Worm (Caenorhabditis elegans) whole organism, mixed stage, embryonic: ENCODE measurements around the gene sri-61.
"Not testable (repeated sequence)": the region's sequence is repeated elsewhere in the genome, so short reads cannot be mapped to it uniquely, and the experiment has no call there.

Experiments
- M03D4.4 ChIP-seq: sonication (generic microtip); optimal IDR thresholded peaks from 2 replicates; lab custom pipeline; 2017; ENCODE audit warnings: mild to moderate bottlenecking, missing genetic modification characterization, missing compliant biosample characterization
- bed-3 ChIP-seq: fragments of 200-800 bp; sonication (Bioruptor generic); optimal IDR thresholded peaks from 3 replicates; lab custom pipeline; 2018; ENCODE audit warnings: mild to moderate bottlenecking, missing genetic modification characterization, moderate library complexity, missing compliant biosample characterization
- blmp-1 ChIP-seq: fragments of 150-350 bp; optimal IDR thresholded peaks from 2 replicates; lab custom pipeline; 2014; ENCODE audit warnings: missing biosample characterization, missing genetic modification characterization
- ceh-39 ChIP-seq: fragments of 150-350 bp; optimal IDR thresholded peaks from 2 replicates; lab custom pipeline; 2014; ENCODE audit warnings: missing biosample characterization, missing genetic modification characterization
- ceh-43 ChIP-seq: fragments of 200-800 bp; sonication (Bioruptor generic); optimal IDR thresholded peaks from 2 replicates; lab custom pipeline; 2018; ENCODE audit warnings: mild to moderate bottlenecking, missing genetic modification characterization, moderate library complexity, missing compliant biosample characterization
- ceh-83 ChIP-seq: fragments of 200-800 bp; sonication (Bioruptor generic); optimal IDR thresholded peaks from 2 replicates; lab custom pipeline; 2018; ENCODE audit warnings: mild to moderate bottlenecking, missing genetic modification characterization, missing compliant biosample characterization
- ces-1 ChIP-seq: fragments of 150-350 bp; optimal IDR thresholded peaks from 2 replicates; lab custom pipeline; 2014; ENCODE audit warnings: missing biosample characterization, missing genetic modification reagents, missing genetic modification characterization
- cnd-1 ChIP-seq: fragments of 200-800 bp; sonication (Bioruptor generic); optimal IDR thresholded peaks from 2 replicates; lab custom pipeline; 2018; ENCODE audit warnings: mild to moderate bottlenecking, missing genetic modification characterization, missing compliant biosample characterization
- drap-1 ChIP-seq: fragments of 200-800 bp; sonication (Bioruptor generic); optimal IDR thresholded peaks from 3 replicates; lab custom pipeline; 2018; ENCODE audit warnings: mild to moderate bottlenecking, missing genetic modification characterization, missing compliant biosample characterization
- elt-1 ChIP-seq: sonication (generic microtip); optimal IDR thresholded peaks from 2 replicates; lab custom pipeline; 2017; ENCODE audit warnings: missing genetic modification characterization, mild to moderate bottlenecking, missing compliant biosample characterization, antibody characterized with exemption, moderate library complexity, borderline replicate concordance; ENCODE audit not compliant: insufficient read depth
- elt-3 ChIP-seq: fragments of 150-350 bp; optimal IDR thresholded peaks from 2 replicates; lab custom pipeline; 2014; ENCODE audit warnings: missing biosample characterization, missing genetic modification characterization
- flh-1 ChIP-seq: fragments of 200-800 bp; sonication (Bioruptor generic); optimal IDR thresholded peaks from 2 replicates; lab custom pipeline; 2018; ENCODE audit warnings: mild to moderate bottlenecking, missing genetic modification characterization, moderate library complexity, missing compliant biosample characterization
- ham-2 ChIP-seq: fragments of 200-800 bp; sonication (Bioruptor generic); optimal IDR thresholded peaks from 2 replicates; lab custom pipeline; 2018; ENCODE audit warnings: mild to moderate bottlenecking, missing genetic modification characterization, missing compliant biosample characterization
- hlh-1 ChIP-seq: fragments of 150-350 bp; optimal IDR thresholded peaks from 2 replicates; lab custom pipeline; 2014; ENCODE audit warnings: missing biosample characterization, missing genetic modification reagents, missing genetic modification characterization
- lin-13 ChIP-seq: fragments of 150-350 bp; optimal IDR thresholded peaks from 2 replicates; lab custom pipeline; 2014; ENCODE audit warnings: missing biosample characterization, missing genetic modification characterization
- lin-32 ChIP-seq: fragments of 200-800 bp; sonication (Bioruptor generic); optimal IDR thresholded peaks from 2 replicates; lab custom pipeline; 2018; ENCODE audit warnings: mild to moderate bottlenecking, missing genetic modification characterization, missing compliant biosample characterization
- lsy-2 ChIP-seq: fragments of 150-350 bp; optimal IDR thresholded peaks from 2 replicates; lab custom pipeline; 2014; ENCODE audit warnings: missing biosample characterization, missing genetic modification characterization
- mab-5 ChIP-seq: fragments of 150-350 bp; optimal IDR thresholded peaks from 2 replicates; lab custom pipeline; 2014; ENCODE audit warnings: missing biosample characterization, missing genetic modification characterization
- mep-1 ChIP-seq: fragments of 150-350 bp; optimal IDR thresholded peaks from 2 replicates; lab custom pipeline; 2017; ENCODE audit warnings: missing biosample characterization, missing genetic modification reagents, missing genetic modification characterization, inconsistent platforms
- mls-2 ChIP-seq: sonication (generic microtip); optimal IDR thresholded peaks from 2 replicates; lab custom pipeline; 2016; ENCODE audit warnings: mild to moderate bottlenecking, missing genetic modification characterization, moderate library complexity, missing compliant biosample characterization
- nhr-2 ChIP-seq: fragments of 150-350 bp; optimal IDR thresholded peaks from 2 replicates; lab custom pipeline; 2014; ENCODE audit warnings: missing biosample characterization, missing genetic modification characterization
- nhr-237 ChIP-seq: fragments of 150-350 bp; optimal IDR thresholded peaks from 2 replicates; lab custom pipeline; 2014; ENCODE audit warnings: missing biosample characterization, missing genetic modification characterization
- nhr-28 ChIP-seq: fragments of 150-350 bp; optimal IDR thresholded peaks from 2 replicates; lab custom pipeline; 2014; ENCODE audit warnings: missing biosample characterization, missing genetic modification characterization
- nhr-76 ChIP-seq: sonication (generic microtip); optimal IDR thresholded peaks from 2 replicates; lab custom pipeline; 2017; ENCODE audit warnings: missing biosample characterization, missing genetic modification characterization
- pha-4 ChIP-seq: fragments of 150-350 bp; optimal IDR thresholded peaks from 2 replicates; lab custom pipeline; 2018; ENCODE audit warnings: missing biosample characterization, missing genetic modification reagents, missing genetic modification characterization
- sem-2 ChIP-seq: fragments of 200-800 bp; sonication (Bioruptor generic); optimal IDR thresholded peaks from 2 replicates; lab custom pipeline; 2018; ENCODE audit warnings: mild to moderate bottlenecking, missing genetic modification characterization, missing compliant biosample characterization
- sptf-1 ChIP-seq: sonication (generic microtip); optimal IDR thresholded peaks from 2 replicates; lab custom pipeline; 2017; ENCODE audit warnings: mild to moderate bottlenecking, missing genetic modification characterization, moderate library complexity, missing compliant biosample characterization
- tbx-8 ChIP-seq: fragments of 200-800 bp; sonication (Bioruptor generic); optimal IDR thresholded peaks from 2 replicates; lab custom pipeline; 2018; ENCODE audit warnings: mild to moderate bottlenecking, missing genetic modification characterization, moderate library complexity, missing compliant biosample characterization
- unc-120 ChIP-seq: sonication (generic microtip); optimal IDR thresholded peaks from 2 replicates; lab custom pipeline; 2017; ENCODE audit warnings: missing genetic modification characterization, missing compliant biosample characterization; ENCODE audit not compliant: poor library complexity, severe bottlenecking
- unc-39 ChIP-seq: fragments of 150-350 bp; optimal IDR thresholded peaks from 2 replicates; lab custom pipeline; 2014; ENCODE audit warnings: missing biosample characterization, missing genetic modification characterization
- unc-62 ChIP-seq: fragments of 150-350 bp; optimal IDR thresholded peaks from 2 replicates; lab custom pipeline; 2014; ENCODE audit warnings: missing biosample characterization, missing genetic modification reagents, missing genetic modification characterization
- ztf-11 ChIP-seq: fragments of 150-350 bp; optimal IDR thresholded peaks from 2 replicates; lab custom pipeline; 2014; ENCODE audit warnings: missing biosample characterization, missing genetic modification characterization

The sri-61 gene

ce11 chrII:2673534-2673933 is 26.6 kb downstream of the sri-61 start, which contains the start of the genes F22E5.20 and F22E5.1:
TSS of gene F22E5.20 (minus strand) at chrII:2673634.
TSS of gene F22E5.1 (plus strand) at chrII:2673775.
- not testable (repeated sequence) for TF ChIP-seq sptf-1, lsy-2, mls-2 (tag; lab: Kevin White, UChicago)

ce11 chrII:2672320-2672719 is 27.8 kb downstream of the sri-61 start, which contains the start of gene sri-57:
TSS of gene sri-57 (minus strand) at chrII:2672420.
- TF ChIP-seq nhr-28; nhr-237 (tag; lab: Kevin White, UChicago); cnd-1 (tag; lab: Kevin White, UChicago): not testable (repeated sequence)

ce11 chrII:2665606-2666005 is 34.5 kb downstream of the sri-61 start, which contains the start of gene F22E5.22:
TSS of gene F22E5.22 (plus strand) at chrII:2665906.
- TF ChIP-seq lin-32 (GFP tag; lab: Kevin White, UChicago): no peak
- TF ChIP-seq nhr-237 (tag; lab: Kevin White, UChicago): no peak
- no peak for TF ChIP-seq ztf-11 (tag; lab: Kevin White, UChicago)
- no peak for TF ChIP-seq elt-3 (tag; lab: Kevin White, UChicago)
- TF ChIP-seq sptf-1 (tag; lab: Kevin White, UChicago): no peak
- no peak for TF ChIP-seq unc-39 (tag; lab: Kevin White, UChicago)
- TF ChIP-seq ceh-43 (GFP tag; lab: Kevin White, UChicago): no peak
- no peak for TF ChIP-seq pha-4 (tag; lab: Kevin White, UChicago)
- TF ChIP-seq nhr-76 (tag; lab: Kevin White, UChicago): no peak
- TF ChIP-seq hlh-1: no peak
- TF ChIP-seq elt-1 (tag; lab: Kevin White, UChicago): no peak
- TF ChIP-seq cnd-1 (tag; lab: Kevin White, UChicago): no peak
- no peak for TF ChIP-seq ceh-39

ce11 chrII:2665081-2665480 is 35.0 kb downstream of the sri-61 start, which contains the start of gene F22E5.2:
TSS of gene F22E5.2 (plus strand) at chrII:2665381.
- not testable (repeated sequence) for TF ChIP-seq blmp-1; mep-1 (tag; lab: Kevin White, UChicago); elt-1 (tag; lab: Kevin White, UChicago)

DNA sequence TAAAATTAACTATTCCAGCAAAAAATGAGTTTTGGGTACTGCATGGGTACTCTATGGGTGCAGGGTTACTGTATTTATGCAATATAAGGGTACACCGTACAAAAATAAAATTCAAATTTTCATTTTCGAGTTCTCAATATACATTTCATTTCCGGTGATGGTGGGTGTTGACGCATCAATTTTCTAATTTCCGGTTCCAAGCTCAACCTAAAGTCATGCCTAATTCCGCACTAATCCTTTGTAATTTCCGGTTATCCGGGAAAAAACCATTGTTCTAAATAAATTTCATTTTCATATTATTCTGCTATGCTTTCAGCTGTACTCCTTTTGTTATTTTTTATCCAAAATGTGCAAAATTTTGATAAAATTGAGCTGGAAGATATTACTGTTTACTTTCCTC is 40.8 kb downstream of the sri-61 start, which contains the start of gene gcy-21:
Gene gcy-21, plus strand, starts transcription at position 301 of the 400 bp plus-strand sequence.
- TF ChIP-seq mab-5 (no peak), M03D4.4 (no peak), lin-13 (tag; lab: Kevin White, UChicago) (no peak), sem-2 (GFP tag; lab: Kevin White, UChicago) (no peak), nhr-237 (tag; lab: Kevin White, UChicago) (no peak), ces-1 (GFP tag; lab: Kevin White, UChicago) (no peak), ceh-39 (no peak), mep-1 (tag; lab: Kevin White, UChicago) (no peak), ztf-11 (tag; lab: Kevin White, UChicago) (no peak), sptf-1 (tag; lab: Kevin White, UChicago) (no peak), unc-39 (tag; lab: Kevin White, UChicago) (no peak), elt-3 (tag; lab: Kevin White, UChicago) (no peak), mls-2 (tag; lab: Kevin White, UChicago) (no peak), bed-3 (GFP tag; lab: Kevin White, UChicago) (no peak), pha-4 (tag; lab: Kevin White, UChicago) (no peak), blmp-1 (no peak), nhr-2 (tag; lab: Kevin White, UChicago) (no peak), drap-1 (GFP tag; lab: Kevin White, UChicago) (no peak), ceh-83 (GFP tag; lab: Kevin White, UChicago) (no peak)

DNA sequence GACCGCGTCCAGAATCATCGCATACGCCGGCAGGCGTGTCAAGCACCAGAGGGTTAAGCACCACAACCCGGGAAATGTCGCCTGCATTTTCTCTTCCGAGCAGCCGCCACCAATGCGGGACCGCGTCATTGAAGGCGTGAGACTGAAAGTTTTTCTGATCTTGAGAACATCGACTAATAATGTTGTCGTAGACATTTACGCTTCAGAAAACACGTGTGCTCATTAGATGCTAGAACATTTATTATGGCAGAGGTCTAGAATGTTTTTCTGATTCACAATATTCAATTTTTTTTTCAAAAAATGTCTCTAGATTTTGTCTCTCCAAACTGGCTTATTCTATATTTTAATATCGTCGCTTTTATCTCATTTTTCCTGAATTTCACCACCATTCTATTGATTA is 43.5 kb downstream of the sri-61 start, which contains the start of gene sri-47:
Gene sri-47, plus strand, starts transcription at position 301 of the 400 bp plus-strand sequence.
- no peak for TF ChIP-seq mls-2 (tag; lab: Kevin White, UChicago)
- no peak for TF ChIP-seq flh-1
- TF ChIP-seq ces-1 (GFP tag; lab: Kevin White, UChicago): no peak
- no peak for TF ChIP-seq nhr-2 (tag; lab: Kevin White, UChicago)
- no peak for TF ChIP-seq ham-2 (GFP tag; lab: Kevin White, UChicago)
- no peak for TF ChIP-seq unc-62 (GFP tag; lab: Kevin White, UChicago)
- TF ChIP-seq nhr-28: no peak
- no peak for TF ChIP-seq ceh-83 (GFP tag; lab: Kevin White, UChicago)
- no peak for TF ChIP-seq elt-3 (tag; lab: Kevin White, UChicago)
- TF ChIP-seq unc-120 (tag; lab: Kevin White, UChicago): no peak
- no peak for TF ChIP-seq tbx-8 (GFP tag; lab: Kevin White, UChicago)
- TF ChIP-seq lin-13 (tag; lab: Kevin White, UChicago): no peak
- TF ChIP-seq blmp-1: no peak
- TF ChIP-seq mab-5: no peak
- no peak for TF ChIP-seq lin-32 (GFP tag; lab: Kevin White, UChicago)
- TF ChIP-seq mep-1 (tag; lab: Kevin White, UChicago): no peak
- TF ChIP-seq M03D4.4: no peak
- no peak for TF ChIP-seq nhr-237 (tag; lab: Kevin White, UChicago)
